Fruit fly (Drosophila melanogaster): ENCODE measurements around the gene Nelf-A.

Nelf-A gene

dm6 chr3R:21199953-21200368 lies 23.5 kb upstream of the Nelf-A start (continued):
- TF ChIP-seq CG34422 (GFP tag; IDR thresholded peaks at IDR 0.05), result 0 out of 3 replicates have a peak, but pooled peaks have one; percentile 37
- TF ChIP-seq Taf1 (GFP tag; IDR thresholded peaks at IDR 0.05), result no peak
- TF ChIP-seq sisA (GFP tag; IDR thresholded peaks at IDR 0.05), result peak; percentile 28; the same call in 1 of the 2 replicates
- no peak for TF ChIP-seq stwl (tag; optimal IDR thresholded peaks at IDR 0.05)
- TF ChIP-seq kah (GFP tag; optimal IDR thresholded peaks at IDR 0.05), result no peak
- TF ChIP-seq CG14860 (GFP tag; IDR thresholded peaks at IDR 0.05; ENCODE audit: partially characterized antibody), result no peak
- no peak for TF ChIP-seq al (GFP tag; IDR thresholded peaks at IDR 0.05)
- TF ChIP-seq dm (GFP tag; optimal IDR thresholded peaks at IDR 0.05), result no peak
- TF ChIP-seq Mes4 (GFP tag; optimal IDR thresholded peaks at IDR 0.05), result no peak
- TF ChIP-seq Fer2 (tag; optimal IDR thresholded peaks at IDR 0.05), result no peak
- no peak for TF ChIP-seq CG15073 (GFP tag; optimal IDR thresholded peaks at IDR 0.05)
- no peak for TF ChIP-seq CG15514 (GFP tag; optimal IDR thresholded peaks at IDR 0.05)
- no peak for TF ChIP-seq CG1024 (GFP tag; IDR thresholded peaks at IDR 0.05)
- peak; percentile 36 for TF ChIP-seq CG13424 (tag; optimal IDR thresholded peaks at IDR 0.05)
- no peak for TF ChIP-seq luna (GFP tag; optimal IDR thresholded peaks at IDR 0.05)
- peak; percentile 24; the same call in 1 of the 2 replicates for TF ChIP-seq Ada2b (GFP tag; IDR thresholded peaks at IDR 0.05)
- peak in 1 of 2 experiments; percentile 90 for TF ChIP-seq Hr78 (GFP tag; optimal IDR thresholded peaks at IDR 0.05)
- TF ChIP-seq Dbx (GFP tag; IDR thresholded peaks at IDR 0.05), result no peak
- TF ChIP-seq mld (GFP tag; IDR thresholded peaks at IDR 0.05; ENCODE audit: partially characterized antibody), result no peak
- peak; percentile 53 for TF ChIP-seq gsb-n (tag; optimal IDR thresholded peaks at IDR 0.05)
- TF ChIP-seq CG12155 (GFP tag; optimal IDR thresholded peaks at IDR 0.05), result no peak
- no peak for TF ChIP-seq MBD-R2 (GFP tag; IDR thresholded peaks at IDR 0.05)
- no peak for TF ChIP-seq kay (GFP tag; optimal IDR thresholded peaks at IDR 0.05)
- TF ChIP-seq CG6854 (GFP tag; optimal IDR thresholded peaks at IDR 0.05), result no peak
- TF ChIP-seq Chrac-16 (GFP tag; optimal IDR thresholded peaks at IDR 0.05), result peak; percentile 42
- TF ChIP-seq CG15601 (tag; optimal IDR thresholded peaks at IDR 0.05), result peak; percentile 22
- no peak for TF ChIP-seq Kr (GFP tag; optimal IDR thresholded peaks at IDR 0.05)
- TF ChIP-seq CG10147 (GFP tag; optimal IDR thresholded peaks at IDR 0.05), result no peak
- TF ChIP-seq Dip3 (GFP tag; optimal IDR thresholded peaks at IDR 0.05), result no peak
- TF ChIP-seq CG6689 (GFP tag; IDR thresholded peaks at IDR 0.05), result peak; percentile 24
- no peak for TF ChIP-seq cg (GFP tag; optimal IDR thresholded peaks at IDR 0.05)
- peak; percentile 49 for TF ChIP-seq CG10209 (GFP tag; optimal IDR thresholded peaks at IDR 0.05)
- peak; percentile 25 for TF ChIP-seq dmrt11E (tag; optimal IDR thresholded peaks at IDR 0.05)
- peak; percentile 6 for TF ChIP-seq Blimp-1 (GFP tag; optimal IDR thresholded peaks at IDR 0.05)
- no peak for TF ChIP-seq Ravus (GFP tag; IDR thresholded peaks at IDR 0.05)
- TF ChIP-seq MESR4 (GFP tag; optimal IDR thresholded peaks at IDR 0.05), result no peak
- no peak for TF ChIP-seq otp (GFP tag; IDR thresholded peaks at IDR 0.05)
- 0 out of 2 replicates have a peak, but pooled peaks have one; percentile 9 for TF ChIP-seq CG8765 (GFP tag; IDR thresholded peaks at IDR 0.05)
- TF ChIP-seq CG2889 (GFP tag; IDR thresholded peaks at IDR 0.05), result no peak
- TF ChIP-seq zfh1 (GFP tag; IDR thresholded peaks at IDR 0.05), result peak; percentile 71; the same call in 1 of the 3 replicates
- peak; percentile 47 for TF ChIP-seq Abd-B (GFP tag; optimal IDR thresholded peaks at IDR 0.05)
- peak; percentile 27 for TF ChIP-seq CG12659 (GFP tag; optimal IDR thresholded peaks at IDR 0.05)
- peak; percentile 29 for TF ChIP-seq CG3407 (GFP tag; optimal IDR thresholded peaks at IDR 0.05)
- TF ChIP-seq Hmx (GFP tag; optimal IDR thresholded peaks at IDR 0.05), result no peak
- no peak for TF ChIP-seq eyg (GFP tag; optimal IDR thresholded peaks at IDR 0.05)
- TF ChIP-seq crp (GFP tag; optimal IDR thresholded peaks at IDR 0.05), result no peak
- no peak for TF ChIP-seq Sox100B (GFP tag; optimal IDR thresholded peaks at IDR 0.05)
- no peak for TF ChIP-seq CG17802 (tag; optimal IDR thresholded peaks at IDR 0.05)
- no peak for TF ChIP-seq Jarid2 (GFP tag; optimal IDR thresholded peaks at IDR 0.05)
- no peak for TF ChIP-seq CG4404 (GFP tag; IDR thresholded peaks at IDR 0.05)
